Worm (Caenorhabditis elegans) whole organism, L2 larva: ENCODE data around the gene sri-42.

Experiments used
- C34F6.9 ChIP-seq: fragments of 150-350 bp; optimal IDR thresholded peaks from 2 replicates; lab custom pipeline; 2014; ENCODE audit warnings: missing biosample characterization, missing genetic modification characterization
- F13H6.1 ChIP-seq: sonication (generic microtip); optimal IDR thresholded peaks from 2 replicates; lab custom pipeline; 2016; ENCODE audit warnings: missing genetic modification characterization, missing compliant biosample characterization
- Y55F3AM.14 ChIP-seq: fragments of 200-800 bp; sonication (Bioruptor generic); optimal IDR thresholded peaks from 2 replicates; lab custom pipeline; 2018; ENCODE audit warnings: mild to moderate bottlenecking, missing genetic modification characterization, missing compliant biosample characterization
- ZK546.5 ChIP-seq: sonication (generic microtip); optimal IDR thresholded peaks from 2 replicates; lab custom pipeline; 2017; ENCODE audit warnings: missing biosample characterization, missing genetic modification characterization
- alr-1 ChIP-seq: fragments of 150-350 bp; optimal IDR thresholded peaks from 2 replicates; lab custom pipeline; 2014; ENCODE audit warnings: missing biosample characterization, missing genetic modification characterization
- aly-2 ChIP-seq: fragments of 150-350 bp; optimal IDR thresholded peaks from 2 replicates; lab custom pipeline; 2014; ENCODE audit warnings: missing biosample characterization, missing genetic modification characterization
- ceh-16 ChIP-seq: fragments of 150-350 bp; optimal IDR thresholded peaks from 2 replicates; lab custom pipeline; 2014; ENCODE audit warnings: missing biosample characterization, missing genetic modification characterization
- ceh-82 ChIP-seq: fragments of 150-350 bp; optimal IDR thresholded peaks from 2 replicates; lab custom pipeline; 2014; ENCODE audit warnings: missing biosample characterization, missing genetic modification characterization
- crh-2 ChIP-seq: sonication (generic microtip); optimal IDR thresholded peaks from 2 replicates; lab custom pipeline; 2017; ENCODE audit warnings: missing biosample characterization, missing genetic modification characterization
- dmd-4 ChIP-seq: sonication (generic microtip); optimal IDR thresholded peaks from 2 replicates; lab custom pipeline; 2017; ENCODE audit warnings: missing biosample characterization, missing genetic modification characterization
- egl-27 ChIP-seq: sonication (generic microtip); optimal IDR thresholded peaks from 3 replicates; lab custom pipeline; 2017; ENCODE audit warnings: missing biosample characterization, missing genetic modification reagents, missing genetic modification characterization
- elt-3 ChIP-seq: sonication (generic microtip); optimal IDR thresholded peaks from 2 replicates; lab custom pipeline; 2017; ENCODE audit warnings: missing biosample characterization, missing genetic modification characterization
- fos-1 ChIP-seq: fragments of 150-350 bp; optimal IDR thresholded peaks from 2 replicates; lab custom pipeline; 2014; ENCODE audit warnings: missing biosample characterization, missing genetic modification characterization
- gmeb-1 ChIP-seq: fragments of 150-350 bp; optimal IDR thresholded peaks from 2 replicates; lab custom pipeline; 2014; ENCODE audit warnings: missing biosample characterization, missing genetic modification characterization
- lin-11 ChIP-seq: fragments of 150-350 bp; sonication (generic microtip); optimal IDR thresholded peaks from 2 replicates; lab custom pipeline; 2014; ENCODE audit warnings: missing biosample characterization, missing genetic modification characterization, inconsistent platforms, mixed read lengths
- lin-13 ChIP-seq: fragments of 150-350 bp; optimal IDR thresholded peaks from 2 replicates; lab custom pipeline; 2014; ENCODE audit warnings: missing biosample characterization, missing genetic modification reagents, missing genetic modification characterization
- lin-39 ChIP-seq: fragments of 150-350 bp; optimal IDR thresholded peaks from 2 replicates; lab custom pipeline; 2014; ENCODE audit warnings: missing biosample characterization, missing genetic modification reagents, missing genetic modification characterization
- lsy-2 ChIP-seq, 2 experiments: fragments of 150-350 bp in 1 of 2; sonication (generic microtip) in 1 of 2; optimal IDR thresholded peaks; 2 replicates each; lab custom pipeline; 2014 to 2017; ENCODE audit warnings: missing biosample characterization in 2 of 2, missing genetic modification characterization in 2 of 2
- mab-5 ChIP-seq: fragments of 150-350 bp; optimal IDR thresholded peaks from 2 replicates; lab custom pipeline; 2014; ENCODE audit warnings: missing biosample characterization, missing genetic modification characterization
- mbf-1 ChIP-seq: sonication (generic microtip); optimal IDR thresholded peaks from 2 replicates; lab custom pipeline; 2017; ENCODE audit warnings: missing biosample characterization, missing genetic modification characterization
- mdl-1 ChIP-seq, 2 experiments: fragments of 150-350 bp in 1 of 2; sonication (generic microtip) in 1 of 2; optimal IDR thresholded peaks; 2 replicates each; lab custom pipeline; 2017; ENCODE audit warnings: missing biosample characterization in 2 of 2, missing genetic modification characterization in 2 of 2
- nhr-10 ChIP-seq: sonication (generic microtip); optimal IDR thresholded peaks from 2 replicates; lab custom pipeline; 2017; ENCODE audit warnings: missing biosample characterization, missing genetic modification characterization
- nhr-11 ChIP-seq: fragments of 150-350 bp; optimal IDR thresholded peaks from 2 replicates; lab custom pipeline; 2014; ENCODE audit warnings: missing biosample characterization, missing genetic modification characterization
- nhr-12 ChIP-seq: fragments of 150-350 bp; optimal IDR thresholded peaks from 2 replicates; lab custom pipeline; 2014; ENCODE audit warnings: missing biosample characterization, missing genetic modification characterization
- nhr-129 ChIP-seq: fragments of 150-350 bp; optimal IDR thresholded peaks from 2 replicates; lab custom pipeline; 2014; ENCODE audit warnings: missing biosample characterization, missing genetic modification characterization
- nhr-21 ChIP-seq: fragments of 150-350 bp; optimal IDR thresholded peaks from 2 replicates; lab custom pipeline; 2014; ENCODE audit warnings: missing biosample characterization, missing genetic modification characterization
- nhr-25 ChIP-seq: fragments of 150-350 bp; sonication (generic microtip); optimal IDR thresholded peaks from 3 replicates; lab custom pipeline; 2014; ENCODE audit warnings: missing biosample characterization, missing genetic modification characterization
- nhr-77 ChIP-seq: fragments of 150-350 bp; optimal IDR thresholded peaks from 2 replicates; lab custom pipeline; 2014; ENCODE audit warnings: missing biosample characterization, missing genetic modification characterization
- peb-1 ChIP-seq: fragments of 150-350 bp; optimal IDR thresholded peaks from 2 replicates; lab custom pipeline; 2014; ENCODE audit warnings: missing biosample characterization, missing genetic modification characterization
- sma-3 ChIP-seq: sonication (generic microtip); optimal IDR thresholded peaks from 2 replicates; lab custom pipeline; 2016; ENCODE audit warnings: missing genetic modification reagents, missing genetic modification characterization, missing compliant biosample characterization
- snpc-4 ChIP-seq: fragments of 150-350 bp; optimal IDR thresholded peaks from 2 replicates; lab custom pipeline; 2014; ENCODE audit warnings: missing biosample characterization, missing genetic modification characterization
- unc-39 ChIP-seq: fragments of 150-350 bp; optimal IDR thresholded peaks from 2 replicates; lab custom pipeline; 2014; ENCODE audit warnings: missing biosample characterization, missing genetic modification characterization
- unc-55 ChIP-seq: fragments of 150-350 bp; sonication (generic microtip); optimal IDR thresholded peaks from 3 replicates; lab custom pipeline; 2014; ENCODE audit warnings: missing biosample characterization, missing genetic modification reagents, missing genetic modification characterization
- unc-62 ChIP-seq: fragments of 150-350 bp; optimal IDR thresholded peaks from 2 replicates; lab custom pipeline; 2014; ENCODE audit warnings: missing biosample characterization, missing genetic modification reagents, missing genetic modification characterization
- zag-1 ChIP-seq: fragments of 150-350 bp; optimal IDR thresholded peaks from 2 replicates; lab custom pipeline; 2014; ENCODE audit warnings: missing biosample characterization, missing genetic modification characterization
- ztf-1 ChIP-seq: fragments of 200-800 bp; sonication (Bioruptor generic); conservative IDR thresholded peaks from 2 replicates; pipeline ENCODE4 v1.3.6; 2022; ENCODE audit warnings: missing genetic modification characterization, missing compliant biosample characterization
- ztf-11 ChIP-seq: sonication (generic microtip); optimal IDR thresholded peaks from 2 replicates; lab custom pipeline; 2017; ENCODE audit warnings: missing biosample characterization, missing genetic modification characterization
- ztf-4 ChIP-seq: fragments of 150-350 bp; optimal IDR thresholded peaks from 2 replicates; lab custom pipeline; 2014; ENCODE audit warnings: missing biosample characterization, missing genetic modification characterization

sri-42 gene

DNA sequence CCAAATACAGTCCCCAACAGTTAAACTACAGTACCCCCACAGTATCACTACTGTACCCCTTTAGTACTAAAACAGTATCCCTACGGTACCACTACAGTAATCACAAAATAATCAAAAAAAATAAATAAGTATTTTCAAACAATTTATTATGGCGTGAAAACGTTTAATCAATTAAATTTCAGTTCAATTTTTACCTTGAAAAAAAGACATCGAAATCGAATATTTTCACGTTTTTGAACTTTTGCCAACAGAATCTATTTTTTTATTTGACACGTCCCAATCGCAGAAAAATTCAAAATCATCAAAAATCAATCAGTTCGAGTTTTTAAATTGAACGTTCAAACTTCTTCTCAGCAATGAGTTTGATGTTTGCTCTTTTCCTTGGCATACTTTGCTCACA, 28.8 kb downstream of the sri-42 start, which contains the start of gene clec-123:
TSS of gene clec-123 (plus strand) at position 301 of the 400 bp plus-strand sequence.
- TF ChIP-seq nhr-11 (tag; lab: Kevin White, UChicago): no peak
- no peak for TF ChIP-seq dmd-4 (tag; lab: Kevin White, UChicago)
- TF ChIP-seq nhr-25 (tag; lab: Kevin White, UChicago): no peak
- no peak for TF ChIP-seq peb-1 (tag; lab: Kevin White, UChicago)
- TF ChIP-seq ztf-4 (tag; lab: Kevin White, UChicago): no peak
- TF ChIP-seq egl-27 (tag; lab: Kevin White, UChicago): no peak
- TF ChIP-seq nhr-77 (tag; lab: Kevin White, UChicago): no peak
- TF ChIP-seq aly-2 (tag; lab: Kevin White, UChicago): no peak
- no peak for TF ChIP-seq ztf-11 (tag; lab: Kevin White, UChicago)
- TF ChIP-seq unc-39: no peak
- TF ChIP-seq lin-11 (tag; lab: Kevin White, UChicago): no peak
- TF ChIP-seq, all 48 proteins: peak for 0

DNA sequence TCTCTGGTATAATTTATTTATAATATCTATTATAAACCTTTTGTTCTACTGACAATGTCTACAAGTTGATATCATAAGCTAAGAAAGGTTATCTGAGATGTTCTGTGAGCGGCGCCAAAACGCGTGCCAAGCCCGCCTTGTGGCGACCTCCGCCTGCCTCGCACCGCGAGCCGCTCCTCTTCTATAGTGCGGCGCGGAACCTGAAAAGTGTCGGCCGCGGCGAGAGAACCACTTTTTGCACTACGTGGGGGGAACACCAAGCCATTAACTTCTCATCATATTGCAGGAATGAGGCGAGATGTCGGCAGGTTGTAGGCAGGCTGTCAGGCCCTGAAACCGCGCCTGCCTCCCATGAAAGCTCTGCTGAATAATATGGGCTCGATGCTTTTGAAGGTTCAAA, 29.5 kb downstream of the sri-42 start:
- TF ChIP-seq ceh-16 (tag; lab: Kevin White, UChicago) (no peak), snpc-4 (peak; percentile 45)

DNA sequence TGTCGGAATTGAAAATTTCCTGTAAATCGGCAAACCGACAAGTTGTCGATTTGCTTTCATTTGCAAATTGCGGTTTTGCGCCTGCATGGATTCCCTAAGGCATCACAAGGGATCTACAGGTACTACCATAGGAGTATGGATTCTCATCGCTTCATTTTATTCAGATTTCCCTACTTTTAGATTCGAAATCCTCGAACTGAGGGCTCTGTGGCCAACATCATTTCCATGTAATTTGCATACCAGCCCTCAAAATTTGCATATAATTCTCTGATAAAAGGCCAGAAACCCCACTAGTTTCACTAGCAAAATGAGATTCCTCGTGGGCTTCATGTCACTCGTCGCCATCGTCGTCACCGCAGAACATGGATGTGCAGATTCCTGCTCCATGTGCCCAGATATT, 30.4 kb downstream of the sri-42 start, which contains the start of gene Y25C1A.2:
TSS of gene Y25C1A.2 (plus strand) at position 301 of the 400 bp plus-strand sequence.
- TF ChIP-seq lin-11 (tag; lab: Kevin White, UChicago) (no peak), nhr-25 (tag; lab: Kevin White, UChicago) (no peak), Y55F3AM.14 (GFP tag; lab: Kevin White, UChicago) (no peak), lin-13 (GFP tag; lab: Kevin White, UChicago) (no peak), lin-39 (no peak), mbf-1 (no peak), dmd-4 (tag; lab: Kevin White, UChicago) (no peak), nhr-12 (tag; lab: Kevin White, UChicago) (no peak), ZK546.5 (tag; lab: Kevin White, UChicago) (no peak), peb-1 (tag; lab: Kevin White, UChicago) (no peak), mdl-1 (tag; optimal IDR thresholded peaks at IDR 0.05; lab: Kevin White, UChicago) (no peak), nhr-10 (tag; lab: Kevin White, UChicago) (no peak)

DNA sequence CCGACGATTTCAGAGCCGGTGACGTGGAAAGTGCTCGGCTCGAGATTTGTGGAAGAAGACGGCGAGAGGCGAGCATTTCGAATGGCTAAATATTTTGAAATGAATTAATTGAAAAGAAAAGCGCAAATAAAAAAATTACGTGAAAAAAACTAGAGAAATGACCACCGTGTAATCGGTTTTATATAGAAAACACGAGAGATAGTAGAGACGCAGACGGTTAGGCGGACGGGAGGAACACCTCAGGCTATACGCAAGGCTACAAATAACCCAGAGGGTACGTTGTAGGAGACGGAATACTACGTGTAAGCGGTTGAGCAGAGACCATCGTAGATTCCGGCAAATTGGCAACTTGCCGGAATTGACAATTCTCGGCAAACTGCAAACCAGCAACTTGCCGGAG, 31.6 kb downstream of the sri-42 start, which contains the start of gene Y25C1A.13:
TSS of gene Y25C1A.13 (minus strand) at position 101 of the 400 bp plus-strand sequence.
- no peak for TF ChIP-seq nhr-129 (tag; lab: Kevin White, UChicago)
- TF ChIP-seq alr-1: no peak
- TF ChIP-seq ZK546.5 (tag; lab: Kevin White, UChicago): no peak
- no peak for TF ChIP-seq lsy-2 (tag; optimal IDR thresholded peaks at IDR 0.05; lab: Kevin White, UChicago)
- no peak for TF ChIP-seq unc-55 (GFP tag; lab: Kevin White, UChicago)
- TF ChIP-seq nhr-11 (tag; lab: Kevin White, UChicago): no peak
- peak; percentile 18 for TF ChIP-seq F13H6.1 (tag; lab: Kevin White, UChicago)
- TF ChIP-seq, all 48 proteins: peak for 1

DNA sequence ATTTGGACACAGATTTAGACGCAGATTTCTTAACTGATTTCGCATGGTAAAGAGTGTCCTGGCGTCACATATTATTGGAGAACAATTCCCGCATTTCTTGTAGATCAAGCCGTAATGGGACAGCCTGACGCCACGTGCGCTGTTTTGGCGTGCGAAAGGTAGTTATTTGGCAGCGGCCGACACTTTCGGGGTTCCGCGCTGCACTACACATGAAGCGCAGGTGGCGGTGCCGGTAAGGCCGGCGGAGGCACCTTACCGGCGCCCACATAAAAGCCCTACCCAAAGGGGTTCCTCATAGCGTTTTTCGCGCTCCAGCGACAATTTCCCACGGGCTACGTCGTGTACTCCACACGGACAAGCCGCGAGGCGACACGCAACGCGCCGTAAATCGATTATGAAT, 32.7 kb downstream of the sri-42 start:
- TF ChIP-seq alr-1 (no peak), mab-5 (tag; lab: Kevin White, UChicago) (no peak), zag-1 (tag; lab: Kevin White, UChicago) (no peak)

DNA sequence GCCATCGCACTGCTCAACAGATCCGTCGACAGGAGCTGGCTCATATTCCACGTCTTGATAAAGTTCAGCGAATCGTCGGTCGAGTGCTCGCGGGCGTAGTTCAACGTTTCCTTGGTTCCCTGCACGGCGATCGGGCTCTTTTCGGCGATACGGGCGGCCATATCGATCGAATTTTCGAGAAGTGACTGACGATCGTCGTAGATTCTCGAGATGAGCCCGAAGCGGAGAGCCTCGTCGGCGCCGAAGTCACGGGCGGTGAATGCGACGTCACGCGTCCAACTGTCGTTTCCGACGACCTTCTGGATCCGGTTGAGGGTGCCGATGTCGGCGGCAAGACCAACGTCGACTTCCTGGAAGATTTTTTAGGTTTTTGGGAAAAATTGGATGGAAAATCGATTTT, 33.2 kb downstream of the sri-42 start:
- TF ChIP-seq dmd-4 (tag; lab: Kevin White, UChicago): no peak
- TF ChIP-seq sma-3 (GFP tag; lab: Kevin White, UChicago): no peak
- no peak for TF ChIP-seq ztf-1 (GFP tag; lab: Robert Waterston, UW)
- no peak for TF ChIP-seq unc-62 (GFP tag; lab: Kevin White, UChicago)
- TF ChIP-seq crh-2 (tag; lab: Kevin White, UChicago): no peak
- no peak for TF ChIP-seq nhr-21 (tag; lab: Kevin White, UChicago)
- no peak for TF ChIP-seq mbf-1
- TF ChIP-seq gmeb-1 (tag; lab: Kevin White, UChicago): no peak
- no peak for TF ChIP-seq ztf-4 (tag; lab: Kevin White, UChicago)
- TF ChIP-seq fos-1 (tag; lab: Kevin White, UChicago): no peak
- no peak for TF ChIP-seq ceh-82 (tag; lab: Kevin White, UChicago)
- no peak for TF ChIP-seq ztf-11 (tag; lab: Kevin White, UChicago)
- no peak for TF ChIP-seq unc-39
- no peak for TF ChIP-seq elt-3 (tag; lab: Kevin White, UChicago)
- no peak for TF ChIP-seq aly-2 (tag; lab: Kevin White, UChicago)
- no peak for TF ChIP-seq nhr-10 (tag; lab: Kevin White, UChicago)
- TF ChIP-seq lin-11 (tag; lab: Kevin White, UChicago): no peak
- TF ChIP-seq C34F6.9: no peak
- no peak for TF ChIP-seq egl-27 (tag; lab: Kevin White, UChicago)
